Fruit fly (Drosophila melanogaster): ENCODE data around the gene CG3386.
A peak's percentile ranks its signal among the peaks of the same experiment; 100 is the strongest.

CG3386 gene

dm6 chr3L:642146-642864, 40.0 kb downstream of the CG3386 start (continued):
- TF ChIP-seq Hmx (GFP tag; optimal IDR thresholded peaks at IDR 0.05) = no peak
- TF ChIP-seq Sin3A (optimal IDR thresholded peaks at IDR 0.05) = no peak
- no peak for TF ChIP-seq CG6813 (GFP tag; optimal IDR thresholded peaks at IDR 0.05)
- TF ChIP-seq bcd (GFP tag; optimal IDR thresholded peaks at IDR 0.05) = peak; percentile 48
- TF ChIP-seq CG7786 (GFP tag; optimal IDR thresholded peaks at IDR 0.05) = no peak
- 0 out of 2 replicates have a peak, but pooled peaks have one; percentile 5 for TF ChIP-seq peb (GFP tag; IDR thresholded peaks at IDR 0.05)
- no peak for TF ChIP-seq psq (GFP tag; optimal IDR thresholded peaks at IDR 0.05)
- peak; percentile 51 for TF ChIP-seq tap (tag; optimal IDR thresholded peaks at IDR 0.05)
- TF ChIP-seq E2f1 (GFP tag; IDR thresholded peaks at IDR 0.05) = peak; percentile 52; the same call in 1 of the 2 replicates
- peak; percentile 68; the same call in 1 of the 2 replicates for TF ChIP-seq Ptx1 (GFP tag; IDR thresholded peaks at IDR 0.05)
- TF ChIP-seq luna (GFP tag; optimal IDR thresholded peaks at IDR 0.05) = no peak
- TF ChIP-seq CG12769 (tag; optimal IDR thresholded peaks at IDR 0.05) = peak; percentile 77
- peak; percentile 35 for TF ChIP-seq CG10654 (GFP tag; optimal IDR thresholded peaks at IDR 0.05)
- peak; percentile 42 for TF ChIP-seq ATbp (GFP tag; optimal IDR thresholded peaks at IDR 0.05)
- TF ChIP-seq dan (GFP tag; IDR thresholded peaks at IDR 0.05) = no peak
- TF ChIP-seq CG8388 (GFP tag; optimal IDR thresholded peaks at IDR 0.05) = peak; percentile 76
- no peak; the same call in 1 of the 3 replicates for TF ChIP-seq ci (GFP tag; IDR thresholded peaks at IDR 0.05)
- TF ChIP-seq CG17612 (GFP tag; IDR thresholded peaks at IDR 0.05) = no peak
- TF ChIP-seq CG42726 (GFP tag; IDR thresholded peaks at IDR 0.05; ENCODE audit: partially characterized antibody) = no peak
- peak; percentile 5 for TF ChIP-seq CG5180 (GFP tag; optimal IDR thresholded peaks at IDR 0.05)
- no peak for TF ChIP-seq Aef1 (GFP tag; IDR thresholded peaks at IDR 0.05)
- TF ChIP-seq D19A (tag; optimal IDR thresholded peaks at IDR 0.05) = peak; percentile 63
- no peak for TF ChIP-seq CG7372 (GFP tag; IDR thresholded peaks at IDR 0.05)
- TF ChIP-seq unpg (GFP tag; optimal IDR thresholded peaks at IDR 0.05) = peak; percentile 60
- no peak for TF ChIP-seq sim (GFP tag; IDR thresholded peaks at IDR 0.05)
- TF ChIP-seq gsb-n (tag; optimal IDR thresholded peaks at IDR 0.05) = peak; percentile 55
- no peak for TF ChIP-seq CG15479 (GFP tag; optimal IDR thresholded peaks at IDR 0.05)
- TF ChIP-seq CG17385 (GFP tag; optimal IDR thresholded peaks at IDR 0.05) = peak; percentile 65
- no peak for TF ChIP-seq jigr1 (GFP tag; IDR thresholded peaks at IDR 0.05)
- no peak for TF ChIP-seq Mes4 (GFP tag; optimal IDR thresholded peaks at IDR 0.05)
- TF ChIP-seq NC2α (GFP tag; optimal IDR thresholded peaks at IDR 0.05) = no peak
- no peak for TF ChIP-seq CG10565 (GFP tag; optimal IDR thresholded peaks at IDR 0.05)
- no peak for TF ChIP-seq pfk (GFP tag; optimal IDR thresholded peaks at IDR 0.05)
- TF ChIP-seq CG3281 (GFP tag; optimal IDR thresholded peaks at IDR 0.05) = peak; percentile 63
- no peak for TF ChIP-seq schlank (tag; optimal IDR thresholded peaks at IDR 0.05)
- TF ChIP-seq CG4617 (GFP tag; optimal IDR thresholded peaks at IDR 0.05; ENCODE audit: borderline replicate concordance) = no peak
- TF ChIP-seq E2f2 (GFP tag; IDR thresholded peaks at IDR 0.05) = peak; percentile 14; the same call in 1 of the 2 replicates
- TF ChIP-seq tup (GFP tag; optimal IDR thresholded peaks at IDR 0.05) = no peak
- peak; percentile 44 for TF ChIP-seq scrt (GFP tag; optimal IDR thresholded peaks at IDR 0.05)
- no peak for TF ChIP-seq CG7987 (GFP tag; optimal IDR thresholded peaks at IDR 0.05)
- TF ChIP-seq Ets97D (GFP tag; optimal IDR thresholded peaks at IDR 0.05) = no peak
- TF ChIP-seq NK7.1 (GFP tag; optimal IDR thresholded peaks at IDR 0.05) = no peak
- TF ChIP-seq abd-A (tag; optimal IDR thresholded peaks at IDR 0.05) = no peak
- no peak for TF ChIP-seq CG1832 (GFP tag; optimal IDR thresholded peaks at IDR 0.05)
- TF ChIP-seq HLH3B (GFP tag; IDR thresholded peaks at IDR 0.05) = peak; percentile 5; the same call in 1 of the 2 replicates
- TF ChIP-seq sc (optimal IDR thresholded peaks at IDR 0.05) = no peak
- TF ChIP-seq sc (GFP tag; optimal IDR thresholded peaks at IDR 0.05) = peak; percentile 35
